Fruit fly (Drosophila melanogaster): ENCODE data around the gene CG31789.

Gene CG31789

dm6 chr2L:18621357-18622211 lies 15.9 kb downstream of the CG31789 start (continued):
- no peak for TF ChIP-seq CG14860 (GFP tag; IDR thresholded peaks at IDR 0.05; ENCODE audit: partially characterized antibody)
- TF ChIP-seq maf-S (GFP tag; optimal IDR thresholded peaks at IDR 0.05), result peak; percentile 49
- no peak for TF ChIP-seq pfk (GFP tag; optimal IDR thresholded peaks at IDR 0.05)
- no peak for TF ChIP-seq CG31365 (tag; optimal IDR thresholded peaks at IDR 0.05)
- TF ChIP-seq insv (GFP tag; optimal IDR thresholded peaks at IDR 0.05), result no peak
- TF ChIP-seq Six4 (GFP tag; optimal IDR thresholded peaks at IDR 0.05), result peak; percentile 58
- TF ChIP-seq Sox100B (GFP tag; optimal IDR thresholded peaks at IDR 0.05), result peak; percentile 78
- TF ChIP-seq CG3726 (GFP tag; IDR thresholded peaks at IDR 0.05), result no peak
- TF ChIP-seq CG15011 (GFP tag; optimal IDR thresholded peaks at IDR 0.05), result peak; percentile 59
- no peak for TF ChIP-seq Sin3A (optimal IDR thresholded peaks at IDR 0.05)
- TF ChIP-seq CG6683 (GFP tag; optimal IDR thresholded peaks at IDR 0.05), result peak; percentile 58
- peak; percentile 51 for TF ChIP-seq klu (GFP tag; IDR thresholded peaks at IDR 0.05)
- TF ChIP-seq CG17186 (GFP tag; optimal IDR thresholded peaks at IDR 0.05), result no peak
- TF ChIP-seq lilli (GFP tag; optimal IDR thresholded peaks at IDR 0.05), result peak; percentile 78
- TF ChIP-seq chinmo (GFP tag; IDR thresholded peaks at IDR 0.05; ENCODE audit: partially characterized antibody), result 0 out of 4 replicates have a peak, but pooled peaks have one; percentile 52
- TF ChIP-seq CG6254 (GFP tag; optimal IDR thresholded peaks at IDR 0.05), result peak; percentile 33
- no peak for TF ChIP-seq Scr (GFP tag; IDR thresholded peaks at IDR 0.05; ENCODE audit: partially characterized antibody)
- TF ChIP-seq CG31388 (GFP tag; optimal IDR thresholded peaks at IDR 0.05), result no peak
- peak; percentile 79 for TF ChIP-seq CG11247 (GFP tag; IDR thresholded peaks at IDR 0.05)
- no peak for TF ChIP-seq CG6654 (GFP tag; optimal IDR thresholded peaks at IDR 0.05)
- no peak for TF ChIP-seq kni (GFP tag; optimal IDR thresholded peaks at IDR 0.05)
- TF ChIP-seq Dfd (GFP tag; optimal IDR thresholded peaks at IDR 0.05), result no peak
- peak; percentile 72 for TF ChIP-seq CG15514 (GFP tag; optimal IDR thresholded peaks at IDR 0.05)
- peak; percentile 67 for TF ChIP-seq Fer2 (tag; optimal IDR thresholded peaks at IDR 0.05)
- peak; percentile 88 for TF ChIP-seq gem (tag; optimal IDR thresholded peaks at IDR 0.05)
- TF ChIP-seq Vsx1 (GFP tag; optimal IDR thresholded peaks at IDR 0.05), result peak; percentile 57
- TF ChIP-seq CG31441 (GFP tag; IDR thresholded peaks at IDR 0.05), result peak; percentile 87
- TF ChIP-seq HHEX (GFP tag; optimal IDR thresholded peaks at IDR 0.05), result peak; percentile 70
- TF ChIP-seq D (optimal IDR thresholded peaks at IDR 0.05), result no peak
- peak; percentile 70 for TF ChIP-seq D (GFP tag; optimal IDR thresholded peaks at IDR 0.05)
- no peak for TF ChIP-seq CG1832 (GFP tag; optimal IDR thresholded peaks at IDR 0.05)
- no peak for TF ChIP-seq luna (GFP tag; optimal IDR thresholded peaks at IDR 0.05)
- TF ChIP-seq CG6765 (GFP tag; optimal IDR thresholded peaks at IDR 0.05), result peak; percentile 77
- no peak for TF ChIP-seq Antp (GFP tag; optimal IDR thresholded peaks at IDR 0.05)
- no peak for TF ChIP-seq usp (GFP tag; optimal IDR thresholded peaks at IDR 0.05)
- TF ChIP-seq lola (GFP tag; optimal IDR thresholded peaks at IDR 0.05), result peak in 1 of 3 experiments; percentile 66
- no peak for TF ChIP-seq br (optimal IDR thresholded peaks at IDR 0.05)
- TF ChIP-seq nerfin-1 (tag; optimal IDR thresholded peaks at IDR 0.05), result peak; percentile 65
- peak; percentile 84 for TF ChIP-seq CG13424 (tag; optimal IDR thresholded peaks at IDR 0.05)
- TF ChIP-seq CG2889 (GFP tag; IDR thresholded peaks at IDR 0.05), result peak; percentile 52; the same call in 1 of the 3 replicates
- TF ChIP-seq CG4854 (GFP tag; optimal IDR thresholded peaks at IDR 0.05), result peak; percentile 56
- peak; percentile 52; the same call in 2 of the 4 replicates for TF ChIP-seq Gug (GFP tag; IDR thresholded peaks at IDR 0.05)
- TF ChIP-seq pum (GFP tag; optimal IDR thresholded peaks at IDR 0.05), result no peak
- TF ChIP-seq Poxn (GFP tag; IDR thresholded peaks at IDR 0.05), result no peak
- no peak for TF ChIP-seq Dll (GFP tag; IDR thresholded peaks at IDR 0.05; ENCODE audit: partially characterized antibody)
- TF ChIP-seq CG11696 (GFP tag; IDR thresholded peaks at IDR 0.05), result peak; percentile 47; the same call in 1 of the 2 replicates
- no peak for TF ChIP-seq fru (optimal IDR thresholded peaks at IDR 0.05)
- TF ChIP-seq kay (GFP tag; optimal IDR thresholded peaks at IDR 0.05), result peak; percentile 67
- TF ChIP-seq CG10321 (GFP tag; IDR thresholded peaks at IDR 0.05), result peak; percentile 19; the same call in 1 of the 2 replicates
